Fruit fly (Drosophila melanogaster) whole organism, embryonic: Measurements from ENCODE around the gene CG31219.

Source experiments
- Adf1 ChIP-seq: fragments of 200-800 bp; sonication (Bioruptor generic); IDR thresholded peaks from 2 replicates; pipeline ENCODE4 v1.3.6; 2022; ENCODE audit warnings: missing biosample characterization, missing genetic modification characterization
- Aef1 ChIP-seq: fragments of 200-800 bp; sonication (Bioruptor generic); IDR thresholded peaks from 3 replicates; pipeline ENCODE4 v1.3.6; 2022; ENCODE audit warnings: missing biosample characterization, missing genetic modification characterization
- Atf-2 ChIP-seq: fragments of 200-800 bp; sonication (Bioruptor generic); optimal IDR thresholded peaks from 2 replicates; lab custom pipeline; 2016; ENCODE audit warnings: missing biosample characterization, missing genetic modification characterization
- B-H2 ChIP-seq: fragments of 200-800 bp; sonication (Bioruptor generic); optimal IDR thresholded peaks from 2 replicates; lab custom pipeline; 2018; ENCODE audit warnings: missing biosample characterization, mild to moderate bottlenecking, missing genetic modification characterization
- CG11695 ChIP-seq: fragments of 200-800 bp; sonication (Bioruptor generic); IDR thresholded peaks from 3 replicates; pipeline ENCODE4 v1.3.6; 2022; ENCODE audit warnings: missing biosample characterization, missing genetic modification characterization
- CG12071 ChIP-seq: fragments of 200-800 bp; sonication (Bioruptor generic); optimal IDR thresholded peaks from 3 replicates; lab custom pipeline; 2018; ENCODE audit warnings: missing biosample characterization, mild to moderate bottlenecking, missing genetic modification characterization
- CG12155 ChIP-seq: fragments of 200-800 bp; sonication (Bioruptor generic); optimal IDR thresholded peaks from 3 replicates; lab custom pipeline; 2016; ENCODE audit warnings: missing biosample characterization, missing genetic modification characterization
- CG12219 ChIP-seq: fragments of 200-800 bp; sonication (Bioruptor generic); optimal IDR thresholded peaks from 3 replicates; lab custom pipeline; 2018; ENCODE audit warnings: missing biosample characterization, mild to moderate bottlenecking, missing genetic modification characterization
- CG12391 ChIP-seq: fragments of 200-800 bp; sonication (Bioruptor generic); optimal IDR thresholded peaks from 3 replicates; lab custom pipeline; 2018; ENCODE audit warnings: missing biosample characterization, mild to moderate bottlenecking, missing genetic modification characterization, moderate library complexity
- CG13296 ChIP-seq: fragments of 200-800 bp; sonication (Bioruptor generic); optimal IDR thresholded peaks from 3 replicates; lab custom pipeline; 2018; ENCODE audit warnings: missing biosample characterization, mild to moderate bottlenecking, missing genetic modification characterization
- CG14667 ChIP-seq: fragments of 200-800 bp; sonication (Bioruptor generic); IDR thresholded peaks from 2 replicates; pipeline ENCODE4 v1.3.6; 2022; ENCODE audit warnings: missing biosample characterization, missing genetic modification characterization
- CG15479 ChIP-seq: fragments of 200-800 bp; sonication (Bioruptor generic); optimal IDR thresholded peaks from 3 replicates; lab custom pipeline; 2019; ENCODE audit warnings: missing biosample characterization, mild to moderate bottlenecking, missing genetic modification characterization, moderate library complexity
- CG15696 ChIP-seq: fragments of 200-800 bp; sonication (Bioruptor generic); optimal IDR thresholded peaks from 2 replicates; lab custom pipeline; 2019; ENCODE audit warnings: missing biosample characterization, mild to moderate bottlenecking, missing genetic modification characterization, moderate library complexity
- CG1647 ChIP-seq: fragments of 200-800 bp; sonication (Bioruptor generic); optimal IDR thresholded peaks from 3 replicates; lab custom pipeline; 2016; ENCODE audit warnings: missing biosample characterization, missing genetic modification characterization
- CG17328 ChIP-seq: fragments of 200-800 bp; sonication (Bioruptor generic); IDR thresholded peaks from 2 replicates; pipeline ENCODE4 v1.3.6; 2022; ENCODE audit warnings: missing biosample characterization, missing genetic modification characterization
- CG18011 ChIP-seq: fragments of 200-800 bp; sonication (Bioruptor generic); optimal IDR thresholded peaks from 2 replicates; lab custom pipeline; 2017; ENCODE audit warnings: missing biosample characterization, missing genetic modification characterization, mild to moderate bottlenecking, moderate library complexity, missing genotype
- CG31224 ChIP-seq: fragments of 200-800 bp; sonication (Bioruptor generic); IDR thresholded peaks from 2 replicates; pipeline ENCODE4 v1.3.6; 2022; ENCODE audit warnings: missing biosample characterization, missing genetic modification characterization
- CG7556 ChIP-seq: fragments of 200-800 bp; sonication (Bioruptor generic); optimal IDR thresholded peaks from 2 replicates; lab custom pipeline; 2017; ENCODE audit warnings: missing biosample characterization, mild to moderate bottlenecking, missing genetic modification characterization
- CG8089 ChIP-seq: fragments of 200-800 bp; sonication (Bioruptor generic); optimal IDR thresholded peaks from 3 replicates; lab custom pipeline; 2016; ENCODE audit warnings: missing biosample characterization, missing genetic modification characterization
- Dbx ChIP-seq: fragments of 200-800 bp; sonication (Bioruptor generic); IDR thresholded peaks from 3 replicates; pipeline ENCODE4 v1.3.6; 2022; ENCODE audit warnings: missing biosample characterization, missing genetic modification characterization
- Dek ChIP-seq: fragments of 200-800 bp; sonication (Bioruptor generic); optimal IDR thresholded peaks from 3 replicates; lab custom pipeline; 2019; ENCODE audit warnings: missing biosample characterization, mild to moderate bottlenecking, missing genetic modification characterization, moderate library complexity
- Dll ChIP-seq: fragments of 200-800 bp; sonication (Bioruptor generic); IDR thresholded peaks from 4 replicates; pipeline ENCODE4 v1.3.6; 2022; ENCODE audit warnings: missing biosample characterization, missing genetic modification characterization; ENCODE audit not compliant: partially characterized antibody
- Drgx ChIP-seq: fragments of 200-800 bp; sonication (Bioruptor generic); IDR thresholded peaks from 2 replicates; pipeline ENCODE4 v1.3.6; 2022; ENCODE audit warnings: missing biosample characterization, missing genetic modification characterization
- H15 ChIP-seq: fragments of 200-800 bp; sonication (Bioruptor generic); IDR thresholded peaks from 3 replicates; pipeline ENCODE4 v1.3.6; 2022; ENCODE audit warnings: missing biosample characterization, missing genetic modification characterization
- HLH3B ChIP-seq: fragments of 200-800 bp; sonication (Bioruptor generic); IDR thresholded peaks from 2 replicates; pipeline ENCODE4 v1.3.6; 2022; ENCODE audit warnings: missing biosample characterization, missing genetic modification characterization
- HLH4C ChIP-seq: fragments of 200-800 bp; sonication (Bioruptor generic); IDR thresholded peaks from 3 replicates; pipeline ENCODE4 v1.3.6; 2022; ENCODE audit warnings: missing biosample characterization, missing genetic modification characterization; ENCODE audit not compliant: partially characterized antibody
- Hr3 ChIP-seq: fragments of 200-800 bp; sonication (Bioruptor generic); optimal IDR thresholded peaks from 3 replicates; lab custom pipeline; 2016; ENCODE audit warnings: missing biosample characterization, missing genetic modification characterization
- Lhr ChIP-seq: fragments of 200-800 bp; sonication (Bioruptor generic); optimal IDR thresholded peaks from 3 replicates; lab custom pipeline; 2017; ENCODE audit warnings: mild to moderate bottlenecking, missing biosample characterization, missing genetic modification reagents, missing genetic modification characterization
- Optix ChIP-seq: fragments of 200-800 bp; sonication (Bioruptor generic); IDR thresholded peaks from 3 replicates; pipeline ENCODE4 v1.3.6; 2022; ENCODE audit warnings: missing biosample characterization, missing genetic modification characterization
- Ptx1 ChIP-seq: fragments of 200-800 bp; sonication (Bioruptor generic); IDR thresholded peaks from 2 replicates; pipeline ENCODE4 v1.3.6; 2022; ENCODE audit warnings: missing biosample characterization, missing genetic modification characterization
- Tbp ChIP-seq: fragments of >200 bp; optimal IDR thresholded peaks from 2 replicates; lab custom pipeline; 2018; ENCODE audit warnings: missing biosample characterization, missing genetic modification characterization
- bab2 ChIP-seq: fragments of 200-800 bp; sonication (Bioruptor generic); optimal IDR thresholded peaks from 2 replicates; lab custom pipeline; 2016; ENCODE audit warnings: missing biosample characterization, missing genetic modification characterization
- cas ChIP-seq: fragments of 200-800 bp; sonication (Bioruptor generic); IDR thresholded peaks from 2 replicates; pipeline ENCODE4 v1.3.6; 2022; ENCODE audit warnings: missing biosample characterization, missing genetic modification characterization
- croc ChIP-seq: fragments of 200-800 bp; sonication (Bioruptor generic); conservative IDR thresholded peaks from 3 replicates; pipeline ENCODE4 v1.3.6; 2022; ENCODE audit warnings: missing biosample characterization, missing genetic modification characterization
- dimm ChIP-seq: fragments of 200-800 bp; sonication (Bioruptor generic); IDR thresholded peaks from 2 replicates; pipeline ENCODE4 v1.3.6; 2022; ENCODE audit warnings: missing biosample characterization, missing genetic modification characterization
- fru ChIP-seq: fragments of >200 bp; optimal IDR thresholded peaks from 2 replicates; lab custom pipeline; 2017
- ftz-f1 ChIP-seq: fragments of 200-800 bp; sonication (Bioruptor generic); optimal IDR thresholded peaks from 2 replicates; lab custom pipeline; 2016; ENCODE audit warnings: missing biosample characterization, missing genetic modification characterization
- gem ChIP-seq: fragments of 200-800 bp; sonication (Bioruptor generic); optimal IDR thresholded peaks from 2 replicates; lab custom pipeline; 2019; ENCODE audit warnings: missing biosample characterization, mild to moderate bottlenecking, missing genetic modification characterization, moderate library complexity
- grau ChIP-seq: fragments of 200-800 bp; optimal IDR thresholded peaks from 3 replicates; lab custom pipeline; 2019; ENCODE audit warnings: missing biosample characterization, mild to moderate bottlenecking, missing genetic modification characterization, moderate library complexity
- hth ChIP-seq: fragments of >200 bp; optimal IDR thresholded peaks from 2 replicates; lab custom pipeline; 2017; ENCODE audit warnings: inconsistent platforms
- inv ChIP-seq: fragments of 200-800 bp; sonication (Bioruptor generic); IDR thresholded peaks from 2 replicates; pipeline ENCODE4 v1.3.6; 2022; ENCODE audit warnings: missing biosample characterization, missing genetic modification characterization; ENCODE audit not compliant: partially characterized antibody
- jing ChIP-seq: fragments of 200-800 bp; sonication (Bioruptor generic); optimal IDR thresholded peaks from 2 replicates; lab custom pipeline; 2018; ENCODE audit warnings: missing biosample characterization, mild to moderate bottlenecking, missing genetic modification characterization
- klu ChIP-seq: fragments of 200-800 bp; sonication (Bioruptor generic); IDR thresholded peaks from 2 replicates; pipeline ENCODE4 v1.3.6; 2022; ENCODE audit warnings: missing biosample characterization, missing genetic modification characterization
- lmd ChIP-seq: fragments of 200-800 bp; sonication (Bioruptor generic); IDR thresholded peaks from 2 replicates; pipeline ENCODE4 v1.3.6; 2022; ENCODE audit warnings: missing biosample characterization, missing genetic modification characterization
- mirr ChIP-seq: fragments of 200-800 bp; sonication (Bioruptor generic); optimal IDR thresholded peaks from 3 replicates; lab custom pipeline; 2018; ENCODE audit warnings: missing biosample characterization, mild to moderate bottlenecking, missing genetic modification characterization
- pho ChIP-seq: fragments of 200-800 bp; sonication (Bioruptor generic); optimal IDR thresholded peaks from 2 replicates; lab custom pipeline; 2016; ENCODE audit warnings: missing biosample characterization, missing genetic modification characterization
- pita ChIP-seq: fragments of 200-800 bp; sonication (Bioruptor generic); optimal IDR thresholded peaks from 2 replicates; lab custom pipeline; 2017; ENCODE audit warnings: missing biosample characterization, mild to moderate bottlenecking, missing genetic modification characterization
- pum ChIP-seq: fragments of 200-800 bp; sonication (Bioruptor generic); optimal IDR thresholded peaks from 2 replicates; lab custom pipeline; 2016; ENCODE audit warnings: missing biosample characterization, missing genetic modification characterization
- repo ChIP-seq: fragments of 200-800 bp; sonication (Bioruptor generic); optimal IDR thresholded peaks from 2 replicates; lab custom pipeline; 2016; ENCODE audit warnings: missing biosample characterization, missing genetic modification characterization
- tll ChIP-seq, 2 experiments: fragments of 200-800 bp in 1 of 2; fragments of >200 bp in 1 of 2; sonication (Bioruptor generic) in 1 of 2; optimal IDR thresholded peaks; 2 replicates each; lab custom pipeline; 2017 to 2019; ENCODE audit warnings: missing biosample characterization in 2 of 2, missing genetic modification characterization in 2 of 2, mild to moderate bottlenecking in 1 of 2, moderate library complexity in 1 of 2
- vvl ChIP-seq: fragments of 200-800 bp; sonication (Bioruptor generic); IDR thresholded peaks from 2 replicates; pipeline ENCODE4 v1.3.6; 2022; ENCODE audit warnings: missing biosample characterization, missing genetic modification characterization
- yki ChIP-seq: fragments of >200 bp; optimal IDR thresholded peaks from 3 replicates; lab custom pipeline; 2018

The CG31219 gene

DNA sequence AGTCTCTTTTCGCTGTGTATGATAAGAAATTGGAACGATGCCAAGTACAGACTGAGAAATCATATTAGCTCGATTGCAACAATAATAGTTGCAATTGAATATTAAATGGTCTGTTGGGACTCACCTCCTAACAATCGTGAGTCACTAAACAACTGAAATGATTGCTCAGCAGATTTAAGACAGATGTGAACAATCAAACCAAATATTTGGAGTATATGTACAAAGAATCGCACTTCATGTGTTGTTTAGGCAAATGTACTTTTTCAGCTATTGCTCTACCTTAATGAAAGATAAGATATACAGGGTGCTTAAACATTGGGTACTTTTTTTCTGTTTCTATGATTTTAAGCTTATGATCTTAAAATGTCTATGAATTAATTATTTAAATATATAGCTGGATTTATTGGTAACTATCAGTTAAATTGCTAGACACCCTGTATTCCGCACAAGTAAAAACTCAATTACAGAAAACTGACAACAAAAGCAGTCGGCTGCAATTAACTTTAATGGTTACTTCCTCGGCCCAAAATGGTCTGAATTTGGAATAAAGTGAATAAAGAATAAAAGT is 9.2 kb upstream of the CG31219 start (continued):
- TF ChIP-seq fru (lab: Kevin White, UChicago) (no peak), klu (GFP tag; lab: Robert Waterston, UW) (peak; percentile 42; the same call in 1 of the 2 replicates), inv (no peak), Tbp (no peak), CG18011 (GFP tag; lab: Kevin White, UChicago) (peak; percentile 19), CG13296 (GFP tag; lab: Kevin White, UChicago) (peak; percentile 93), pho (peak; percentile 51), dimm (GFP tag; lab: Robert Waterston, UW) (no peak), Ptx1 (GFP tag; lab: Robert Waterston, UW) (peak; percentile 83), CG11695 (peak; percentile 92), Adf1 (GFP tag; lab: Robert Waterston, UW) (0 out of 2 replicates have a peak, but pooled peaks have one; percentile 11), CG12071 (GFP tag; lab: Kevin White, UChicago) (peak; percentile 74), Hr3 (GFP tag; lab: Kevin White, UChicago) (peak; percentile 68), hth (no peak), croc (GFP tag; lab: Robert Waterston, UW) (peak; percentile 32; the same call in 1 of the 3 replicates), Lhr (GFP tag; lab: Kevin White, UChicago) (peak; percentile 48), Dll (GFP tag; lab: Robert Waterston, UW) (no peak), gem (tag; lab: Kevin White, UChicago) (peak; percentile 92), CG8089 (GFP tag; lab: Kevin White, UChicago) (no peak), pita (GFP tag; lab: Kevin White, UChicago) (no peak), grau (tag; lab: Kevin White, UChicago) (peak; percentile 90), Dbx (GFP tag; lab: Robert Waterston, UW) (peak; percentile 86), tll (GFP tag; optimal IDR thresholded peaks at IDR 0.05; lab: Kevin White, UChicago) (no peak), pum (GFP tag; lab: Kevin White, UChicago) (peak; percentile 41), Optix (GFP tag; lab: Robert Waterston, UW) (no peak), HLH4C (GFP tag; lab: Robert Waterston, UW) (no peak), CG12391 (tag; lab: Kevin White, UChicago) (peak; percentile 90), cas (GFP tag; lab: Robert Waterston, UW) (peak; percentile 76; the same call in 1 of the 2 replicates), B-H2 (GFP tag; lab: Kevin White, UChicago) (peak; percentile 74), repo (GFP tag; lab: Kevin White, UChicago) (no peak), HLH3B (GFP tag; lab: Robert Waterston, UW) (peak; percentile 90), jing (GFP tag; lab: Kevin White, UChicago) (peak; percentile 45), mirr (GFP tag; lab: Kevin White, UChicago) (peak; percentile 66), vvl (GFP tag; lab: Robert Waterston, UW) (peak; percentile 95), CG17328 (GFP tag; lab: Robert Waterston, UW) (peak; percentile 89), ftz-f1 (no peak), CG7556 (GFP tag; lab: Kevin White, UChicago) (peak; percentile 82), lmd (GFP tag; lab: Robert Waterston, UW) (peak; percentile 82), Atf-2 (GFP tag; lab: Kevin White, UChicago) (peak; percentile 18), CG31224 (GFP tag; lab: Robert Waterston, UW) (peak; percentile 78), CG1647 (peak; percentile 60), CG14667 (GFP tag; lab: Robert Waterston, UW) (peak; percentile 63; the same call in 1 of the 2 replicates), Aef1 (GFP tag; lab: Robert Waterston, UW) (peak; percentile 78), Drgx (GFP tag; lab: Robert Waterston, UW) (peak; percentile 91), CG15696 (peak; percentile 66), bab2 (GFP tag; lab: Kevin White, UChicago) (peak; percentile 83), Dek (tag; lab: Kevin White, UChicago) (peak; percentile 77), CG12219 (GFP tag; lab: Kevin White, UChicago) (peak; percentile 87), CG15479 (GFP tag; lab: Kevin White, UChicago) (no peak), CG12155 (GFP tag; lab: Kevin White, UChicago) (peak; percentile 61), yki (lab: Kevin White, UChicago) (no peak), H15 (GFP tag; lab: Robert Waterston, UW) (peak; percentile 84)
